Worm (Caenorhabditis elegans): ENCODE measurements around the gene nhr-155.

- TF ChIP-seq blmp-1 (tag; optimal IDR thresholded peaks at IDR 0.05; ENCODE audit: insufficient read depth) (no peak), ama-1 (optimal IDR thresholded peaks at IDR 0.05) (no peak), nhr-12 (tag; optimal IDR thresholded peaks at IDR 0.05) (no peak), elt-1 (tag; optimal IDR thresholded peaks at IDR 0.05) (no peak), lin-11 (tag; optimal IDR thresholded peaks at IDR 0.05) (no peak), unc-62 (GFP tag; optimal IDR thresholded peaks at IDR 0.05) (no peak)
Measured at ce11 chrV:491432-491831, 47.8 kb upstream of the nhr-155 start, which contains the start of gene str-196.
